Fruit fly (Drosophila melanogaster): ENCODE results near the gene dome.

Gene dome

dm6 chrX:19651757-19652419 lies 31.4 kb downstream of the dome start, which contains the start of the genes Ranbp21 and Elys:
Gene Ranbp21 (minus strand): TSS chrX:19652269.
Gene Elys (plus strand): TSS chrX:19652305.
- no peak for TF ChIP-seq CG8478 (optimal IDR thresholded peaks at IDR 0.05)
- peak in 1 of 2 experiments; percentile 23 for TF ChIP-seq CTCF (optimal IDR thresholded peaks at IDR 0.05)

dm6 chrX:19645873-19646541 lies 37.3 kb downstream of the dome start, which contains the start of gene Arp10:
Gene Arp10 (minus strand): TSS chrX:19646176.
- TF ChIP-seq CTCF (optimal IDR thresholded peaks at IDR 0.05) (no peak), CG8478 (optimal IDR thresholded peaks at IDR 0.05) (no peak)

DNA sequence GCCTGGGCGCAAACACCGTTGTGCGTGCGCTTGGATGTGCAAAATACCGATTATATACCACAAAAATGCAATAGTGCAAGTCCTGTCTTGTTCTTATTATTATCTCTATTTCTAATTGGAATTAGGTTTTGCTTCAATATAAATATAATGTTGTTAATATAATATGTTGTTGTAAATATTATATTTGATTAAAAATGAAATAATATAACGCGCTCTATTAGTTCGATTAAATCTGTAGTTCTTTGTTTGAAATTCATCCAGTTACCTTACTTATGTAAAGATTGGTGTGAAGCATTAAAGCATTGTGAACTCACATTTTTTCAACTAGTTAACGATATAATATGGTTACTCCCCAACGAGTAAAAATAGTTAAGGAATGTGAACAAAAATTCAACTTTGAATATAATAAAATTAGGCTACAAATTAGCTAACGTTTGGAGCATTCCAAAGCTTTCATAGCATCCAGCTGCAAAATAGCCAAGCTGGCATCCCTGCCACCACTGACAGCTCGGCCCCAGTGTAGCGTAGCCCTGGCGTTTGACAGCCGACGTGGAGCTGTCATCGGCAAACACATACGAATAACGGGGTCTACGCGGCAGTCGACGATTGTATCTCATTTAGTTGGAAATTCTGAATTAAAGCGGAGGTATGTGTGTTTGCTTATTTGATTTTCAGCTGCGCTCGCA lies 40.4 kb downstream of the dome start, which contains the start of the genes CG12237 and Sec61gamma:
Gene CG12237, minus strand, starts transcription at position 51 of the 686 bp plus-strand sequence.
Gene Sec61gamma, plus strand, starts transcription at position 509 of the 686 bp plus-strand sequence.
- TF ChIP-seq CTCF (optimal IDR thresholded peaks at IDR 0.05): no peak
- TF ChIP-seq CG8478 (optimal IDR thresholded peaks at IDR 0.05): no peak

DNA sequence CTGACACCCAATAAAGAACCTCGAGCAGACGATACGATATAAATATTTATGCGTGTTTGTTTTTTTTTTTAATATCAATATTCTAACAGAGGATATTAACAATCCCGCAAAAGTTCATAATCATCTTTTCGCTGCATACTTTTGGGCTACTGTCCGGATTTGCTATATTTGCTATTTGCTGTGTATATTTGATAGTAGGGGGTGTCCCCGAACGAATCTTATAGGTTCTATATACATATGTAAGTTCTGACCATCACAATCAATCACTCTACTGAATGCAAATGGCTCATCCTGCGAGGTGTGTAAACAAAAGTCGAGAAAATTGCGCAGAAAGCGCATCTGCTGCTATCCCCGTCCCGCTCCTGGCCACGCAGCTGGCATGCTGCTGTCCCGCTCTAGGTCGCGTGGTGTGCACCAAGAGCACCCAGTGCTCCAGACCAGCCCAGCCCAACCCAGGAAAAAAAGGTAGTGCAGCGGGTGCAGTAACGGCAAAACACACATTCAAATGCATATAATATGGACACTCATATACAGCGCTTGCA lies 42.5 kb downstream of the dome start:
- no peak for TF ChIP-seq CTCF (optimal IDR thresholded peaks at IDR 0.05)
- no peak for TF ChIP-seq CG8478 (optimal IDR thresholded peaks at IDR 0.05)

DNA sequence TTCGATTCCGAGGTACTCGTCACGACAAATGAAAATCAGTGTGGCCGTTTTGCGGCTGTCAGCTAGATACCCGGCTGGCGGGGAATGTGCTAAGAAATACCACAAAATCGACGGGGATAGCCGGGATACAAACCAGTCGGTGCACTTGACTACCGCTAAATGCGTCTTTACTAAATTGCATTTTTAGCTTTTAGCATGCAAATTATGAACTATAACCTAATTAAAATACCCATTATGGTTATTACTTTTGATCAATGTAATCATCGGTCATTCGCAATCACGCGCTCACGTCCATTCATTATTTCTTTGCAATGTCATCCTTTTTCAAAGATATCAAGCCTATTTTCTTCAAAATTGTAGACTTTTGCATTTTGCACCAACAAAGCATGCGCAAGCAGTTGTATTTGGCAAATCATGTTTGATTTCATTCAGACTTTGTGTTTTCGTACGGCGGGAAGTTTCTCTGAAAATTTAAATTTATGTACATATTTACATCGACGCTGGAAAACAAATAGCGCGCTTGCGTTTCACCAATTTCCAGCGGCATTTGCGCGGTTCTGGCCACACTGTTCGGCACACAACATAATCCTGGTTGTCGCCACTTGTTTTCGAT lies 44.9 kb downstream of the dome start, which contains the start of gene Rcd-1:
Gene Rcd-1, plus strand, starts transcription at position 440 of the 613 bp plus-strand sequence.
- TF ChIP-seq CTCF (optimal IDR thresholded peaks at IDR 0.05): peak; percentile 19 to 48
- TF ChIP-seq CG8478 (optimal IDR thresholded peaks at IDR 0.05): no peak

dm6 chrX:19637434-19638327 lies 45.6 kb downstream of the dome start:
- TF ChIP-seq CTCF (optimal IDR thresholded peaks at IDR 0.05): no peak
- TF ChIP-seq CG8478 (optimal IDR thresholded peaks at IDR 0.05): peak; percentile 53

dm6 chrX:19637002-19637420 lies 46.3 kb downstream of the dome start:
- TF ChIP-seq CTCF (optimal IDR thresholded peaks at IDR 0.05) (no peak), CG8478 (optimal IDR thresholded peaks at IDR 0.05) (no peak)

- no peak for TF ChIP-seq CTCF (optimal IDR thresholded peaks at IDR 0.05)
- TF ChIP-seq CG8478 (optimal IDR thresholded peaks at IDR 0.05): no peak
Measured at dm6 chrX:19631365-19631832, 51.9 kb downstream of the dome start.
